Worm (Caenorhabditis elegans) whole organism, early embryonic: ENCODE data around the gene ctsa-3.1.

ENCODE experiments used
- B0310.2 ChIP-seq: sonication (generic microtip); optimal IDR thresholded peaks from 2 replicates; lab custom pipeline; 2016; ENCODE audit warnings: mild to moderate bottlenecking, missing genetic modification characterization, missing compliant biosample characterization
- F13C5.2 ChIP-seq: sonication (generic microtip); optimal IDR thresholded peaks from 2 replicates; lab custom pipeline; 2017; ENCODE audit warnings: mild to moderate bottlenecking, missing genetic modification characterization, inconsistent platforms, missing compliant biosample characterization
- aly-1 ChIP-seq: sonication (generic microtip); optimal IDR thresholded peaks from 2 replicates; lab custom pipeline; 2016; ENCODE audit warnings: missing genetic modification characterization, missing compliant biosample characterization
- ama-1 ChIP-seq: fragments of 150-350 bp; optimal IDR thresholded peaks from 2 replicates; lab custom pipeline; 2014
- ceh-13 ChIP-seq: fragments of 200-800 bp; sonication (Bioruptor generic); optimal IDR thresholded peaks from 2 replicates; lab custom pipeline; 2018; ENCODE audit warnings: mild to moderate bottlenecking, missing genetic modification characterization, missing compliant biosample characterization
- ceh-36 ChIP-seq: sonication (generic microtip); optimal IDR thresholded peaks from 2 replicates; lab custom pipeline; 2016; ENCODE audit warnings: missing genetic modification characterization, inconsistent platforms, missing compliant biosample characterization
- ets-7 ChIP-seq: sonication (generic microtip); optimal IDR thresholded peaks from 2 replicates; lab custom pipeline; 2016; ENCODE audit warnings: missing genotype, missing genetic modification characterization, missing compliant biosample characterization
- flt-1 ChIP-seq: fragments of 200-800 bp; sonication (Bioruptor generic); IDR thresholded peaks from 2 replicates; pipeline ENCODE4 v1.3.6; 2022; ENCODE audit warnings: missing genetic modification characterization, missing compliant biosample characterization
- hmbx-1 ChIP-seq: sonication (generic microtip); optimal IDR thresholded peaks from 2 replicates; lab custom pipeline; 2016; ENCODE audit warnings: mild to moderate bottlenecking, missing genetic modification characterization, missing compliant biosample characterization
- hmg-4 ChIP-seq: fragments of 200-800 bp; sonication (Bioruptor generic); optimal IDR thresholded peaks from 2 replicates; lab custom pipeline; 2018; ENCODE audit warnings: mild to moderate bottlenecking, missing genetic modification characterization, missing compliant biosample characterization
- hnd-1 ChIP-seq: sonication (generic microtip); optimal IDR thresholded peaks from 2 replicates; lab custom pipeline; 2016; ENCODE audit warnings: missing genetic modification characterization, missing compliant biosample characterization
- pes-1 ChIP-seq: fragments of 200-800 bp; sonication (Bioruptor generic); IDR thresholded peaks from 2 replicates; pipeline ENCODE4 v1.3.6; 2022; ENCODE audit warnings: missing genetic modification reagents, missing genetic modification characterization, missing compliant biosample characterization
- scrt-1 ChIP-seq: fragments of 200-800 bp; sonication (Bioruptor generic); IDR thresholded peaks from 2 replicates; pipeline ENCODE4 v1.3.6; 2022; ENCODE audit warnings: missing genetic modification characterization, missing compliant biosample characterization
- sea-1 ChIP-seq: fragments of 200-800 bp; sonication (Bioruptor generic); conservative IDR thresholded peaks from 2 replicates; pipeline ENCODE4 v1.3.6; 2022; ENCODE audit warnings: missing genetic modification characterization, missing compliant biosample characterization
- tbx-11 ChIP-seq: fragments of 200-800 bp; sonication (Bioruptor generic); IDR thresholded peaks from 2 replicates; pipeline ENCODE4 v1.3.6; 2022; ENCODE audit warnings: missing genetic modification characterization, missing compliant biosample characterization
- tbx-37 ChIP-seq: fragments of 200-800 bp; sonication (Bioruptor generic); conservative IDR thresholded peaks from 2 replicates; pipeline ENCODE4 v1.3.6; 2022; ENCODE audit warnings: missing genetic modification reagents, missing genetic modification characterization, missing compliant biosample characterization
- tra-4 ChIP-seq: sonication (generic microtip); optimal IDR thresholded peaks from 2 replicates; lab custom pipeline; 2017; ENCODE audit warnings: missing genetic modification characterization, missing compliant biosample characterization

Gene ctsa-3.1

DNA sequence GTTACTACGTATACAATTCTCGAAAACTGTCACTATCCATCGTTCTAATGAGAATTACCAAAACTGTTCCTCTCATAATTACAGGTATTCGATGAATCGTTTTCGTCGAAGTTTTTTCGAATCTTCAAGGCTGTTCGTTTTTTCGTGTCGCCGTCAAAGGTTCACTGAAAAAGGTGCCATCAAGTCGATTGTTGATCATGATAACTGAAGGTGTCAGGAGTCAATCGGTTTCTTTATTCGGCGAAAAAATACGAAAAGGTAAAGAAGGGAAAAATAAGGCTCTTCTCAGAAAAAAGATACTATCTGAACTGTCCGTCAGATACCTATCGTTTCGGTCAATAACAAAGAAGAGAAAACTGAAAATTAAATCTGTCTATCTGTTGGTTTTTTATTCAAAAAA lies 6.1 kb downstream of the ctsa-3.1 start:
- no peak for TF ChIP-seq pes-1
- TF ChIP-seq flt-1, result no peak
- no peak for TF ChIP-seq tbx-37
- no peak for TF ChIP-seq ets-7
- TF ChIP-seq hmg-4 (GFP tag; lab: Kevin White, UChicago), result no peak
- no peak for TF ChIP-seq sea-1 (GFP tag; lab: Robert Waterston, UW)
- no peak for TF ChIP-seq hmbx-1 (tag; lab: Kevin White, UChicago)
- TF ChIP-seq B0310.2 (tag; lab: Kevin White, UChicago), result no peak
- no peak for TF ChIP-seq ama-1 (lab: Kevin White, UChicago)
- TF ChIP-seq ceh-36, result no peak

DNA sequence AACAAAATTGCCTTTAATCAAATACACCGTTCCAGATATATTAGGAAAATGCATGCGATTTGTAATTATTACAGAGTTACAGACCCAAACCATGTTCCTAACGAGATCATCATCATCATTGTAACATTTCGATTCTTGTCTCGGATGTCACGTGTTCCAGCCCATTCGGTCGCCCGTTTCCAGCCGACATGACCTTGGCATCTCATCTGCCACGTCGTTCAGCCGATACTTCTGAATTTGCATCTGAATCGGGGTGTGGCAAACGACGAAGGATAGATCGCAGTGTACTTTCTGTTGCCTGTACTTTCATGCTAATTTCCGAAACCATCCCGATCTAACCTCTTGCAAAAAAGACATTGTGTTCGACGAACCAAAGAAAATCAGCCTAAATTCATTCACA lies 7.1 kb downstream of the ctsa-3.1 start:
- no peak for TF ChIP-seq hmg-4 (GFP tag; lab: Kevin White, UChicago)
- no peak for TF ChIP-seq tra-4
- TF ChIP-seq aly-1 (tag; lab: Kevin White, UChicago), result no peak
- no peak for TF ChIP-seq pes-1
- no peak for TF ChIP-seq hmbx-1 (tag; lab: Kevin White, UChicago)
- TF ChIP-seq ets-7, result no peak
- TF ChIP-seq sea-1 (GFP tag; lab: Robert Waterston, UW), result no peak
- no peak for TF ChIP-seq hnd-1
- TF ChIP-seq tbx-11 (GFP tag; lab: Robert Waterston, UW), result no peak
- no peak for TF ChIP-seq tbx-37
- TF ChIP-seq ama-1 (lab: Kevin White, UChicago), result no peak
- no peak for TF ChIP-seq scrt-1 (GFP tag; lab: Robert Waterston, UW)
- no peak for TF ChIP-seq F13C5.2 (tag; lab: Kevin White, UChicago)
- no peak for TF ChIP-seq flt-1

DNA sequence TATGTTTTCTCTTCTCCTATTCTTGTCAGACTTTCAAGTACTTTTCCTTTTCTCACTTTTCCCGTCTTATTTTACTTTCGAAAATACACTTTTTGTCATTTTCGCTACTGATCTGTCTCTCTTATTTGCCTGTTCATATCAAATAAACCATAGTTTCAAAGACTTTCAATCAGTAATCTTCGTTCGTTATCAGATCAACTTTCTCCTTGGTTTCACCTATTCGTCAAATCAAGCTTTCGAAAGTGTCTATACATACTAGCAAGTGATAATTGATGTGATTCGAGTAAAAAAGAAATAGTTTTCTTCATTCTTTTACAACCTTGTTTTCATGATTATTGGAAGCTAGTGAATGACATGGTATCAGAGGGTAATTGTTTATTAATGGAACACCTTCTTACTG lies 10.1 kb downstream of the ctsa-3.1 start:
- no peak for TF ChIP-seq hnd-1
- TF ChIP-seq F13C5.2 (tag; lab: Kevin White, UChicago), result no peak
- TF ChIP-seq tbx-11 (GFP tag; lab: Robert Waterston, UW), result no peak
- TF ChIP-seq tbx-37, result no peak
- no peak for TF ChIP-seq ets-7
- TF ChIP-seq hmbx-1 (tag; lab: Kevin White, UChicago), result no peak
- no peak for TF ChIP-seq ceh-36
- TF ChIP-seq sea-1 (GFP tag; lab: Robert Waterston, UW), result no peak
- no peak for TF ChIP-seq scrt-1 (GFP tag; lab: Robert Waterston, UW)
- TF ChIP-seq flt-1, result no peak
- TF ChIP-seq tra-4, result no peak

DNA sequence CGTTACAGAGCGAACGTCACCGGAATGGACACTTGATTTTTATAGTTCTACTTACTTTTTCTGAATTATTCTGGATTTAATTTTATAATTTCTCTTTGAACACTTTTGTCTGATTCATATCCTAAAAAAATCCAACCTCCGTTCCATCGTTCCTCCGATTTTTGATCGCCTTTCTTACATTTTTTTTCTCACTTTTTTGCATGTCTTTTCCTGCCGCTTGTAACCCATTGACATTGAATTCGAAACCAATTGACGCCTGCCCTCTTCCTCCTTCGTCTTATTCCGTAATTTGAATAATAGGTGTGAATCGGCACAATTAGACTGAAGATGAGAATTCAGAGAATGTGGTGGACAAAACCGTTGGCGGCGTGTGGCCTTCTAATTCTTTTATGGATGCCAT lies 12.9 kb downstream of the ctsa-3.1 start, which contains the start of gene skpo-3:
skpo-3 (plus strand) TSS at position 301 of the 400 bp plus-strand sequence.
- TF ChIP-seq flt-1 (no peak), ama-1 (lab: Kevin White, UChicago) (no peak), scrt-1 (GFP tag; lab: Robert Waterston, UW) (no peak), F13C5.2 (tag; lab: Kevin White, UChicago) (no peak), pes-1 (no peak), hnd-1 (no peak), ceh-13 (no peak), hmg-4 (GFP tag; lab: Kevin White, UChicago) (no peak), B0310.2 (tag; lab: Kevin White, UChicago) (no peak), hmbx-1 (tag; lab: Kevin White, UChicago) (no peak), aly-1 (tag; lab: Kevin White, UChicago) (no peak), ets-7 (no peak), tbx-37 (no peak), tra-4 (no peak)

DNA sequence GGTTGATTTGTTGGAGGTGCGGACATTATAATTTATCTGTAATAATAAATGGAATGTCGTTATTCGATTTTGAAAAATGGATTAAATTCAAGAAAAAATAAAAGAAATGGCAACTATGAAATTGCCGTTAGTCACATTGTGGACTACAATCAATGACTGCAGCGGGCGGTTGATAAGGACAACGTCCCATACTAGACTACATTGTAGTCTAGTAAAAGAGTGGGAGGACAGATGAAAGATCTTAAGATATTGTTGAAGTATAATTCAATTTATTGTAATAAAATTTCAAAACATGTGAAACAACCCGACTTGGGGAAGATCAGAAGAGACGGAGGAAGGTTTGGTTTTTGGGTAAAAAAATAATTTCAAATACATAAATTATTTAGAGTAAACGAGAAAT lies 19.3 kb downstream of the ctsa-3.1 start, which contains the start of the genes prx-13 and ada-2:
prx-13 (minus strand) TSS at position 38 of the 400 bp plus-strand sequence.
ada-2 (plus strand) TSS at position 282 of the 400 bp plus-strand sequence.
- TF ChIP-seq hnd-1 (no peak), ama-1 (lab: Kevin White, UChicago) (no peak), pes-1 (no peak), F13C5.2 (tag; lab: Kevin White, UChicago) (no peak), ets-7 (no peak)

DNA sequence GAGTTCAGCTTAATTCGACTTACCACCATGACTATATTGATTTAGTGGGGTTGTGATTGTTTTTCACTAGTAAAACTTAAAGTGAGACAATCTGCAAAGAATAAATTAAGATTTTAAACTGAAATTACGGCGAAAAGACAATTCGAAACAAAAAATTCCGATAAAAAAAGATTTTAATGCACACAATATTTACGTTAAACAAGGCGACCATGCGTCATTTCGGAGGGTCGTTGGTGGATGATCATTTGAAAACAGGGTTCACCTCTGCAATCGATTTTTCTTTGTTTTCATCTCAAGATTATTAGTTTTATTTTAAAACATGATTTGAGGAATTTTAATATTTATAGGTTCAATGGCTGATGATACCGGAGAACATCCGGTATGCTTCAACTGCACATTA lies 20.4 kb downstream of the ctsa-3.1 start, which contains the start of gene lsm-4:
lsm-4 (minus strand) TSS at position 91 of the 400 bp plus-strand sequence.
- no peak for TF ChIP-seq hnd-1
- TF ChIP-seq B0310.2 (tag; lab: Kevin White, UChicago), result no peak
- no peak for TF ChIP-seq flt-1
- TF ChIP-seq ceh-36, result no peak
- TF ChIP-seq hmbx-1 (tag; lab: Kevin White, UChicago), result no peak
- no peak for TF ChIP-seq ets-7
- TF ChIP-seq F13C5.2 (tag; lab: Kevin White, UChicago), result no peak
- no peak for TF ChIP-seq hmg-4 (GFP tag; lab: Kevin White, UChicago)
- TF ChIP-seq tra-4, result no peak
- TF ChIP-seq ama-1 (lab: Kevin White, UChicago), result no peak
- TF ChIP-seq ceh-13, result no peak
- no peak for TF ChIP-seq scrt-1 (GFP tag; lab: Robert Waterston, UW)
- TF ChIP-seq sea-1 (GFP tag; lab: Robert Waterston, UW), result no peak

DNA sequence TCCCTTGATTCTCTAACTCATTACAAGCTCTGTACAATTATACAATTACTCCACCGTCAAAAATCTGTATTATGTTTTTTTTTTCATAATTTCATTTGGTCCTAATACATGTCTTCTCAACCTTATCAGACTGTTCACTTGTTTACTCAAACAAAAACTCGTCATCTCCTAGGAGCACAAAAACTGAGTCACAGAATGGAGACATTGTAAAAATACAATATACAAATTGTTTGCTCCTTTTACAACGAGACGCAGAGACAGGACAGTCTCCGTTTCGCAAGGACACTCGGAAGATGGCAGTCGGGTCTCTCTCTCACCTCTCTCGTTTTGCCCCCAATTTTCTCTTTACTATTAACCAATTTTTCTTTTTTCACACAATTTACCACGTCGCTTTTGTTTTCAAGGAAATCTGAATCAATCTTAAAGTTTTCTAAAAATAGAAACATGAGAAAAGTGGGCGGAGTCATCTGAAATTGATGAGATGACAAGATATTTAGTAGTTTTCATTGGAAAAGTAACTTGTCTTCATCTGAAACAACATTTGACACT lies 23.0 kb downstream of the ctsa-3.1 start, which contains the start of gene F32A5.8:
F32A5.8 (plus strand) TSS at position 499 of the 549 bp plus-strand sequence.
- TF ChIP-seq sea-1 (GFP tag; lab: Robert Waterston, UW), result no peak
- TF ChIP-seq hnd-1, result no peak
- no peak for TF ChIP-seq ets-7
- no peak for TF ChIP-seq pes-1
- TF ChIP-seq tbx-37, result no peak
- TF ChIP-seq tra-4, result no peak
- no peak for TF ChIP-seq hmbx-1 (tag; lab: Kevin White, UChicago)
- no peak for TF ChIP-seq ceh-13
- TF ChIP-seq B0310.2 (tag; lab: Kevin White, UChicago), result no peak
- TF ChIP-seq F13C5.2 (tag; lab: Kevin White, UChicago), result no peak
- no peak for TF ChIP-seq ceh-36

DNA sequence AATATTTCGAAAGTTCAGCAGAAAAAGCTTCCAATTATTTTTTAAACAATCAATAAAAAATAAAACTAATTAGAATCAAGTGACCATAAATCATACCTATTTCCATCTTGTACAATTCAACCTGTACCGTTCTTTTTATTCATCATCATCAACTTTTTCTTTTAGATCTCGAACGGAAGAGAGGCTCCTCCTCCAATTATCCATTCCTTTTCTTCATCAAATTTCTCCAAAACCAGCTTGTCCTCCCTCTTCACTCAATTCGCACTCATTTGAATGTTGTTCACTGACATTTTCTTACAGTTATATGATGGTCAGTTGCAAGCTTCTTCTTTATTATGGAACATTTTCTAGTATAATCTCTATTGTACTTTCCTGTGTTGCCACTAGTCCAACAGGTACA lies 29.2 kb downstream of the ctsa-3.1 start, which contains the start of gene C30G12.4:
C30G12.4 (plus strand) TSS at position 301 of the 400 bp plus-strand sequence.
- TF ChIP-seq ceh-36 (no peak), hmbx-1 (tag; lab: Kevin White, UChicago) (no peak), ceh-13 (no peak), flt-1 (no peak), B0310.2 (tag; lab: Kevin White, UChicago) (no peak), F13C5.2 (tag; lab: Kevin White, UChicago) (no peak), tra-4 (no peak), ama-1 (lab: Kevin White, UChicago) (no peak), pes-1 (no peak), scrt-1 (GFP tag; lab: Robert Waterston, UW) (no peak), aly-1 (tag; lab: Kevin White, UChicago) (no peak)
